Fruit fly (Drosophila melanogaster): ENCODE measurements around the gene CG3597.

- TF ChIP-seq Hmx (GFP tag; optimal IDR thresholded peaks at IDR 0.05) (no peak), odd (GFP tag; optimal IDR thresholded peaks at IDR 0.05) (no peak), CG10431 (GFP tag; optimal IDR thresholded peaks at IDR 0.05) (no peak), lola (GFP tag; optimal IDR thresholded peaks at IDR 0.05) (no peak), CG34376 (GFP tag; optimal IDR thresholded peaks at IDR 0.05) (no peak)
Observed at dm6 chr2L:2419913-2420312, 48.6 kb upstream of the CG3597 start, which contains the start of gene CG34447.
